Worm (Caenorhabditis elegans) whole organism, early embryonic: ENCODE results near the gene clec-67.

ENCODE experiments used
- B0310.2 ChIP-seq: sonication (generic microtip); optimal IDR thresholded peaks from 2 replicates; lab custom pipeline; 2016; ENCODE audit warnings: mild to moderate bottlenecking, missing genetic modification characterization, missing compliant biosample characterization
- aly-1 ChIP-seq: sonication (generic microtip); optimal IDR thresholded peaks from 2 replicates; lab custom pipeline; 2016; ENCODE audit warnings: missing genetic modification characterization, missing compliant biosample characterization
- ama-1 ChIP-seq: fragments of 150-350 bp; optimal IDR thresholded peaks from 2 replicates; lab custom pipeline; 2014
- ceh-13 ChIP-seq: fragments of 200-800 bp; sonication (Bioruptor generic); optimal IDR thresholded peaks from 2 replicates; lab custom pipeline; 2018; ENCODE audit warnings: mild to moderate bottlenecking, missing genetic modification characterization, missing compliant biosample characterization
- ceh-36 ChIP-seq: sonication (generic microtip); optimal IDR thresholded peaks from 2 replicates; lab custom pipeline; 2016; ENCODE audit warnings: missing genetic modification characterization, inconsistent platforms, missing compliant biosample characterization
- ets-7 ChIP-seq: sonication (generic microtip); optimal IDR thresholded peaks from 2 replicates; lab custom pipeline; 2016; ENCODE audit warnings: missing genotype, missing genetic modification characterization, missing compliant biosample characterization
- flt-1 ChIP-seq: fragments of 200-800 bp; sonication (Bioruptor generic); IDR thresholded peaks from 2 replicates; pipeline ENCODE4 v1.3.6; 2022; ENCODE audit warnings: missing genetic modification characterization, missing compliant biosample characterization
- hmbx-1 ChIP-seq: sonication (generic microtip); optimal IDR thresholded peaks from 2 replicates; lab custom pipeline; 2016; ENCODE audit warnings: mild to moderate bottlenecking, missing genetic modification characterization, missing compliant biosample characterization
- hnd-1 ChIP-seq: sonication (generic microtip); optimal IDR thresholded peaks from 2 replicates; lab custom pipeline; 2016; ENCODE audit warnings: missing genetic modification characterization, missing compliant biosample characterization
- pes-1 ChIP-seq: fragments of 200-800 bp; sonication (Bioruptor generic); IDR thresholded peaks from 2 replicates; pipeline ENCODE4 v1.3.6; 2022; ENCODE audit warnings: missing genetic modification reagents, missing genetic modification characterization, missing compliant biosample characterization
- scrt-1 ChIP-seq: fragments of 200-800 bp; sonication (Bioruptor generic); IDR thresholded peaks from 2 replicates; pipeline ENCODE4 v1.3.6; 2022; ENCODE audit warnings: missing genetic modification characterization, missing compliant biosample characterization
- sea-1 ChIP-seq: fragments of 200-800 bp; sonication (Bioruptor generic); conservative IDR thresholded peaks from 2 replicates; pipeline ENCODE4 v1.3.6; 2022; ENCODE audit warnings: missing genetic modification characterization, missing compliant biosample characterization
- tbx-11 ChIP-seq: fragments of 200-800 bp; sonication (Bioruptor generic); IDR thresholded peaks from 2 replicates; pipeline ENCODE4 v1.3.6; 2022; ENCODE audit warnings: missing genetic modification characterization, missing compliant biosample characterization

ce11 chrIV:3965013-3965412, 43.0 kb downstream of the clec-67 start, which contains the start of gene clec-76:
- TF ChIP-seq ceh-13 (GFP tag; lab: Kevin White, UChicago) (no peak), flt-1 (GFP tag; lab: Robert Waterston, UW) (no peak), scrt-1 (no peak), ets-7 (tag; lab: Kevin White, UChicago) (no peak), ama-1 (no peak), hnd-1 (no peak), hmbx-1 (tag; lab: Kevin White, UChicago) (no peak), pes-1 (GFP tag; lab: Robert Waterston, UW) (no peak), aly-1 (tag; lab: Kevin White, UChicago) (no peak), sea-1 (GFP tag; lab: Robert Waterston, UW) (no peak), ceh-36 (no peak), B0310.2 (tag; lab: Kevin White, UChicago) (no peak), tbx-11 (GFP tag; lab: Robert Waterston, UW) (no peak)
